Worm (Caenorhabditis elegans) whole organism, midembryonic: ENCODE measurements around the gene T27D12.1.

Experiments
- T22C8.4 ChIP-seq: fragments of 200-800 bp; sonication (Bioruptor generic); IDR thresholded peaks from 2 replicates; pipeline ENCODE4 v1.3.6; 2022; ENCODE audit warnings: missing genetic modification characterization, missing compliant biosample characterization
- cog-1 ChIP-seq: sonication (generic microtip); optimal IDR thresholded peaks from 2 replicates; lab custom pipeline; 2016; ENCODE audit warnings: missing genetic modification characterization, missing compliant biosample characterization
- flt-1 ChIP-seq: fragments of 200-800 bp; sonication (Bioruptor generic); IDR thresholded peaks from 2 replicates; pipeline ENCODE4 v1.3.6; 2022; ENCODE audit warnings: missing genetic modification characterization, missing compliant biosample characterization
- klf-2 ChIP-seq: fragments of 200-800 bp; sonication (Bioruptor generic); conservative IDR thresholded peaks from 2 replicates; pipeline ENCODE4 v1.3.6; 2022; ENCODE audit warnings: missing genetic modification reagents, missing genetic modification characterization, missing compliant biosample characterization
- med-1 ChIP-seq: sonication (generic microtip); optimal IDR thresholded peaks from 2 replicates; lab custom pipeline; 2017; ENCODE audit warnings: missing genetic modification characterization, mild to moderate bottlenecking, missing compliant biosample characterization, antibody characterized with exemption, missing genetic modification reagents; ENCODE audit not compliant: insufficient read depth
- ref-1 ChIP-seq: fragments of 200-800 bp; sonication (Bioruptor generic); conservative IDR thresholded peaks from 2 replicates; pipeline ENCODE4 v1.3.6; 2022; ENCODE audit warnings: missing genetic modification reagents, missing genetic modification characterization, missing compliant biosample characterization
- tab-1 ChIP-seq: fragments of 200-800 bp; sonication (Bioruptor generic); IDR thresholded peaks from 2 replicates; pipeline ENCODE4 v1.3.6; 2022; ENCODE audit warnings: missing genetic modification characterization, missing compliant biosample characterization
- ztf-29 ChIP-seq: fragments of 200-800 bp; sonication (Bioruptor generic); IDR thresholded peaks from 2 replicates; pipeline ENCODE4 v1.3.6; 2022; ENCODE audit warnings: missing genetic modification reagents, missing genetic modification characterization, missing compliant biosample characterization

ce11 chrII:11853108-11853507, 10.7 kb downstream of the T27D12.1 start:
- TF ChIP-seq tab-1 (GFP tag; lab: Robert Waterston, UW) (no peak), flt-1 (GFP tag; lab: Robert Waterston, UW) (no peak), med-1 (GFP tag; lab: Kevin White, UChicago) (no peak), ztf-29 (GFP tag; lab: Robert Waterston, UW) (no peak), T22C8.4 (GFP tag; lab: Robert Waterston, UW) (no peak), cog-1 (tag; lab: Kevin White, UChicago) (no peak), klf-2 (no peak), ref-1 (GFP tag; lab: Robert Waterston, UW) (no peak)
